Fruit fly (Drosophila melanogaster): ENCODE measurements around the gene KrT95D.

Gene KrT95D

dm6 chr3R:24037538-24038265, 6.1 kb upstream of the KrT95D start, which contains the start of gene spas:
spas (plus strand) TSS chr3R:24038215.
- TF ChIP-seq Sox14 (GFP tag; optimal IDR thresholded peaks at IDR 0.05) (peak; percentile 67), salr (GFP tag; optimal IDR thresholded peaks at IDR 0.05) (peak in 1 of 2 experiments; percentile 46), Blimp-1 (GFP tag; optimal IDR thresholded peaks at IDR 0.05) (no peak), Hr39 (GFP tag; optimal IDR thresholded peaks at IDR 0.05) (peak; percentile 86), eg (GFP tag; IDR thresholded peaks at IDR 0.05) (peak; percentile 78), Met (GFP tag; optimal IDR thresholded peaks at IDR 0.05) (peak; percentile 64), CG7368 (GFP tag; optimal IDR thresholded peaks at IDR 0.05) (peak; percentile 58), Ets21C (GFP tag; optimal IDR thresholded peaks at IDR 0.05) (peak; percentile 62), CG6854 (GFP tag; optimal IDR thresholded peaks at IDR 0.05) (no peak), CG8632 (GFP tag; optimal IDR thresholded peaks at IDR 0.05) (peak; percentile 50), achi (GFP tag; optimal IDR thresholded peaks at IDR 0.05) (peak; percentile 75), spab (GFP tag; optimal IDR thresholded peaks at IDR 0.05) (no peak), topi (GFP tag; optimal IDR thresholded peaks at IDR 0.05) (peak; percentile 68), acj6 (GFP tag; optimal IDR thresholded peaks at IDR 0.05) (peak; percentile 71), fd85E (GFP tag; optimal IDR thresholded peaks at IDR 0.05) (no peak), Hr38 (GFP tag; optimal IDR thresholded peaks at IDR 0.05) (no peak), CG6808 (GFP tag; optimal IDR thresholded peaks at IDR 0.05) (peak; percentile 44), Sox102F (GFP tag; optimal IDR thresholded peaks at IDR 0.05) (peak; percentile 73), ss (GFP tag; optimal IDR thresholded peaks at IDR 0.05) (peak in 1 of 2 experiments; percentile 20), vri (GFP tag; optimal IDR thresholded peaks at IDR 0.05) (peak; percentile 30), CG11902 (GFP tag; optimal IDR thresholded peaks at IDR 0.05) (peak; percentile 74), CG34406 (GFP tag; optimal IDR thresholded peaks at IDR 0.05) (peak; percentile 62), Lpt (GFP tag; optimal IDR thresholded peaks at IDR 0.05) (peak; percentile 18), CG6276 (GFP tag; optimal IDR thresholded peaks at IDR 0.05) (no peak), fd59A (GFP tag; optimal IDR thresholded peaks at IDR 0.05) (peak; percentile 41), CG31627 (GFP tag; optimal IDR thresholded peaks at IDR 0.05) (peak; percentile 82), Hr4 (GFP tag; optimal IDR thresholded peaks at IDR 0.05) (peak; percentile 80), dac (GFP tag; optimal IDR thresholded peaks at IDR 0.05) (peak; percentile 46), CG8119 (GFP tag; IDR thresholded peaks at IDR 0.05) (no peak), pdm3 (GFP tag; optimal IDR thresholded peaks at IDR 0.05) (peak; percentile 68), lz (GFP tag; optimal IDR thresholded peaks at IDR 0.05) (peak; percentile 83), CG1621 (tag; optimal IDR thresholded peaks at IDR 0.05) (peak; percentile 54), Gug (GFP tag; IDR thresholded peaks at IDR 0.05) (peak; percentile 62), CG3032 (tag; optimal IDR thresholded peaks at IDR 0.05) (peak; percentile 61), Eip75B (GFP tag; optimal IDR thresholded peaks at IDR 0.05) (peak; percentile 74), Eip93F (GFP tag; optimal IDR thresholded peaks at IDR 0.05) (no peak), CG3919 (GFP tag; optimal IDR thresholded peaks at IDR 0.05) (peak; percentile 58), OdsH (GFP tag; optimal IDR thresholded peaks at IDR 0.05) (peak; percentile 69), CG9139 (GFP tag; optimal IDR thresholded peaks at IDR 0.05) (no peak), CG10669 (GFP tag; optimal IDR thresholded peaks at IDR 0.05) (no peak), CG4318 (GFP tag; optimal IDR thresholded peaks at IDR 0.05) (no peak), CG15336 (GFP tag; IDR thresholded peaks at IDR 0.05) (peak; percentile 46; the same call in 1 of the 2 replicates), CG8319 (GFP tag; optimal IDR thresholded peaks at IDR 0.05) (peak; percentile 48), Smox (GFP tag; optimal IDR thresholded peaks at IDR 0.05) (no peak), net (GFP tag; optimal IDR thresholded peaks at IDR 0.05) (no peak), dsx (GFP tag; optimal IDR thresholded peaks at IDR 0.05; ENCODE audit: poor library complexity, severe bottlenecking) (peak; percentile 15), fkh (GFP tag; optimal IDR thresholded peaks at IDR 0.05) (peak; percentile 40), CG32006 (GFP tag; optimal IDR thresholded peaks at IDR 0.05) (peak; percentile 67), Ets96B (tag; optimal IDR thresholded peaks at IDR 0.05) (peak; percentile 46), CG10631 (GFP tag; optimal IDR thresholded peaks at IDR 0.05) (peak; percentile 85)

All from whole organism, prepupa.